Comparison of ENCODE assay signal across 5 worm cellular contexts in genomic region chrV:9692109-9692581, ce11.
A peak's percentile ranks its signal among the peaks of the same experiment; 100 is the strongest.
TF ChIP-seq lines count a peak whose summit lies in the region.

TSS of gene ztf-9 (minus strand) at chrV:9692159.

TF ChIP-seq in whole organism, L1 larva, 84 proteins besides CTCF, POLR2A, EP300 and RAD21 (continues in another document):
- TF ChIP-seq snpc-4 (tag; optimal IDR thresholded peaks at IDR 0.05; lab: Kevin White, UChicago): no peak
- no peak for TF ChIP-seq ceh-8 (GFP tag; optimal IDR thresholded peaks at IDR 0.05; lab: Kevin White, UChicago)
- no peak for TF ChIP-seq egl-27 (tag; optimal IDR thresholded peaks at IDR 0.05; lab: Kevin White, UChicago)
- no peak for TF ChIP-seq lin-15B (tag; optimal IDR thresholded peaks at IDR 0.05; lab: Kevin White, UChicago)
- TF ChIP-seq hpl-2 (GFP tag; optimal IDR thresholded peaks at IDR 0.05; lab: Kevin White, UChicago): no peak
- TF ChIP-seq ztf-4 (tag; optimal IDR thresholded peaks at IDR 0.05; lab: Kevin White, UChicago): no peak
- TF ChIP-seq jun-1 (tag; optimal IDR thresholded peaks at IDR 0.05; lab: Kevin White, UChicago): peak; percentile 6
- TF ChIP-seq nhr-76 (tag; optimal IDR thresholded peaks at IDR 0.05; lab: Kevin White, UChicago): no peak
- TF ChIP-seq C34B4.2 (tag; optimal IDR thresholded peaks at IDR 0.05; lab: Kevin White, UChicago): no peak
- TF ChIP-seq pqm-1 (tag; optimal IDR thresholded peaks at IDR 0.05; lab: Kevin White, UChicago): no peak
- TF ChIP-seq fkh-10 (GFP tag; optimal IDR thresholded peaks at IDR 0.05; lab: Kevin White, UChicago): no peak
- TF ChIP-seq zag-1 (tag; optimal IDR thresholded peaks at IDR 0.05; lab: Kevin White, UChicago): no peak
- peak; percentile 39 for TF ChIP-seq nhr-77 (tag; optimal IDR thresholded peaks at IDR 0.05; lab: Kevin White, UChicago)
- no peak for TF ChIP-seq mdl-1 (tag; optimal IDR thresholded peaks at IDR 0.05; lab: Kevin White, UChicago)
- no peak for TF ChIP-seq fkh-8 (tag; optimal IDR thresholded peaks at IDR 0.05; lab: Kevin White, UChicago)
- TF ChIP-seq swsn-7 (tag; optimal IDR thresholded peaks at IDR 0.05; lab: Kevin White, UChicago): peak; percentile 22
- TF ChIP-seq elt-3 (tag; optimal IDR thresholded peaks at IDR 0.05; lab: Kevin White, UChicago): peak in 2 of 6 experiments; percentile 32 to 35
- TF ChIP-seq sup-37 (GFP tag; optimal IDR thresholded peaks at IDR 0.05; lab: Kevin White, UChicago): no peak
- TF ChIP-seq mef-2 (tag; optimal IDR thresholded peaks at IDR 0.05; lab: Kevin White, UChicago): no peak

TF ChIP-seq in whole organism, L3 larva, 47 proteins besides CTCF, POLR2A, EP300 and RAD21:
- TF ChIP-seq egl-5 (tag; optimal IDR thresholded peaks at IDR 0.05; lab: Kevin White, UChicago) (peak; percentile 12), elt-2 (tag; optimal IDR thresholded peaks at IDR 0.05; lab: Kevin White, UChicago) (peak; percentile 43), snpc-4 (tag; optimal IDR thresholded peaks at IDR 0.05; lab: Kevin White, UChicago) (peak; percentile 20), hmg-11 (tag; optimal IDR thresholded peaks at IDR 0.05; lab: Kevin White, UChicago) (peak; percentile 45), nfya-1 (tag; optimal IDR thresholded peaks at IDR 0.05; lab: Kevin White, UChicago; ENCODE audit: insufficient read depth) (peak; percentile 84), lin-15B (tag; optimal IDR thresholded peaks at IDR 0.05; lab: Kevin White, UChicago) (peak; percentile 38), fkh-10 (GFP tag; optimal IDR thresholded peaks at IDR 0.05; lab: Kevin White, UChicago) (peak; percentile 17), lin-39 (tag; optimal IDR thresholded peaks at IDR 0.05; lab: Kevin White, UChicago) (peak; percentile 59), jun-1 (tag; optimal IDR thresholded peaks at IDR 0.05; lab: Kevin White, UChicago) (no peak), ceh-82 (tag; optimal IDR thresholded peaks at IDR 0.05; lab: Kevin White, UChicago) (no peak), fos-1 (tag; optimal IDR thresholded peaks at IDR 0.05; lab: Kevin White, UChicago) (no peak), pha-4 (tag; optimal IDR thresholded peaks at IDR 0.05; lab: Kevin White, UChicago) (peak; percentile 51)

TF ChIP-seq in whole organism, early embryonic, 17 proteins besides CTCF, POLR2A, EP300 and RAD21:
- TF ChIP-seq flt-1 (GFP tag; IDR thresholded peaks at IDR 0.05; lab: Robert Waterston, UW) (no peak; the same call in 1 of the 2 replicates), hmg-4 (GFP tag; optimal IDR thresholded peaks at IDR 0.05; lab: Kevin White, UChicago) (peak; percentile 72), tbx-37 (GFP tag; conservative IDR thresholded peaks at IDR 0.05; lab: Robert Waterston, UW) (no peak), scrt-1 (GFP tag; IDR thresholded peaks at IDR 0.05; lab: Robert Waterston, UW) (no peak), F13C5.2 (tag; optimal IDR thresholded peaks at IDR 0.05; lab: Kevin White, UChicago) (peak; percentile 19), tbx-11 (GFP tag; IDR thresholded peaks at IDR 0.05; lab: Robert Waterston, UW) (no peak), tra-4 (tag; optimal IDR thresholded peaks at IDR 0.05; lab: Kevin White, UChicago) (no peak)

TF ChIP-seq in whole organism, midembryonic, 9 proteins besides CTCF, POLR2A, EP300 and RAD21:
- TF ChIP-seq ztf-23 (GFP tag; IDR thresholded peaks at IDR 0.05; lab: Robert Waterston, UW) (0 out of 2 replicates have a peak, but pooled peaks have one; percentile 43), cog-1 (tag; optimal IDR thresholded peaks at IDR 0.05; lab: Kevin White, UChicago) (no peak), ref-1 (GFP tag; conservative IDR thresholded peaks at IDR 0.05; lab: Robert Waterston, UW) (no peak), ztf-29 (GFP tag; IDR thresholded peaks at IDR 0.05; lab: Robert Waterston, UW) (0 out of 2 replicates have a peak, but pooled peaks have one; percentile 30), tab-1 (GFP tag; IDR thresholded peaks at IDR 0.05; lab: Robert Waterston, UW) (no peak), flt-1 (GFP tag; IDR thresholded peaks at IDR 0.05; lab: Robert Waterston, UW) (peak; percentile 50; the same call in 1 of the 2 replicates), med-1 (GFP tag; optimal IDR thresholded peaks at IDR 0.05; lab: Kevin White, UChicago; ENCODE audit: insufficient read depth) (no peak), T22C8.4 (GFP tag; IDR thresholded peaks at IDR 0.05; lab: Robert Waterston, UW) (no peak), klf-2 (GFP tag; conservative IDR thresholded peaks at IDR 0.05; lab: Robert Waterston, UW) (no peak)

TF ChIP-seq in whole organism, young adult, 124 proteins besides CTCF, POLR2A, EP300 and RAD21:
- TF ChIP-seq hsf-1 (GFP tag; IDR thresholded peaks at IDR 0.05; lab: Robert Waterston, UW): no peak
- TF ChIP-seq nhr-179 (tag; optimal IDR thresholded peaks at IDR 0.05; lab: Kevin White, UChicago): no peak
- TF ChIP-seq nfya-2 (GFP tag; IDR thresholded peaks at IDR 0.05; lab: Robert Waterston, UW): no peak
- no peak for TF ChIP-seq ztf-25 (GFP tag; IDR thresholded peaks at IDR 0.05; lab: Robert Waterston, UW)
- TF ChIP-seq ztf-22 (GFP tag; optimal IDR thresholded peaks at IDR 0.05; lab: Kevin White, UChicago): no peak
- no peak for TF ChIP-seq hlh-12 (tag; optimal IDR thresholded peaks at IDR 0.05; lab: Kevin White, UChicago)
- no peak for TF ChIP-seq B0336.3 (GFP tag; IDR thresholded peaks at IDR 0.05; lab: Robert Waterston, UW)
- no peak for TF ChIP-seq hrde-1 (tag; optimal IDR thresholded peaks at IDR 0.05; lab: Kevin White, UChicago; ENCODE audit: borderline replicate concordance)
- TF ChIP-seq K12H6.12 (tag; optimal IDR thresholded peaks at IDR 0.05; lab: Kevin White, UChicago): peak; percentile 26
- 0 out of 2 replicates have a peak, but pooled peaks have one; percentile 69 for TF ChIP-seq dox-1 (GFP tag; IDR thresholded peaks at IDR 0.05; lab: Robert Waterston, UW)
- no peak for TF ChIP-seq efl-1 (GFP tag; optimal IDR thresholded peaks at IDR 0.05; lab: Kevin White, UChicago)
- TF ChIP-seq somi-1 (GFP tag; optimal IDR thresholded peaks at IDR 0.05; lab: Kevin White, UChicago): peak; percentile 34
- TF ChIP-seq unc-130 (GFP tag; optimal IDR thresholded peaks at IDR 0.05; lab: Kevin White, UChicago): no peak
- peak; percentile 11 for TF ChIP-seq madf-10 (tag; optimal IDR thresholded peaks at IDR 0.05; lab: Kevin White, UChicago)
- TF ChIP-seq F23B12.7 (tag; optimal IDR thresholded peaks at IDR 0.05; lab: Kevin White, UChicago; ENCODE audit: insufficient read depth): peak; percentile 17
- peak; percentile 5 for TF ChIP-seq ceh-27 (GFP tag; optimal IDR thresholded peaks at IDR 0.05; lab: Kevin White, UChicago)
- peak; percentile 69 for TF ChIP-seq egrh-3 (GFP tag; IDR thresholded peaks at IDR 0.05; lab: Robert Waterston, UW)
- no peak for TF ChIP-seq cebp-1 (GFP tag; IDR thresholded peaks at IDR 0.05; lab: Robert Waterston, UW)
- TF ChIP-seq cebp-1 (tag; optimal IDR thresholded peaks at IDR 0.05; lab: Kevin White, UChicago): no peak
- peak; percentile 23 for TF ChIP-seq lin-54 (GFP tag; optimal IDR thresholded peaks at IDR 0.05; lab: Kevin White, UChicago)
- no peak for TF ChIP-seq lsy-27 (tag; optimal IDR thresholded peaks at IDR 0.05; lab: Kevin White, UChicago; ENCODE audit: borderline replicate concordance, insufficient read depth)
- no peak for TF ChIP-seq let-607 (tag; optimal IDR thresholded peaks at IDR 0.05; lab: Kevin White, UChicago)
- TF ChIP-seq snpc-4 (GFP tag; optimal IDR thresholded peaks at IDR 0.05; lab: Kevin White, UChicago): no peak
- TF ChIP-seq snpc-4 (tag; optimal IDR thresholded peaks at IDR 0.05; lab: Kevin White, UChicago): peak in 1 of 4 experiments; percentile 1
- TF ChIP-seq attf-5 (GFP tag; optimal IDR thresholded peaks at IDR 0.05; lab: Kevin White, UChicago): peak; percentile 33
- no peak for TF ChIP-seq attf-3 (GFP tag; conservative IDR thresholded peaks at IDR 0.05; lab: Robert Waterston, UW)
- TF ChIP-seq ceh-91 (GFP tag; IDR thresholded peaks at IDR 0.05; lab: Robert Waterston, UW): no peak
- TF ChIP-seq lin-40 (tag; optimal IDR thresholded peaks at IDR 0.05; lab: Kevin White, UChicago): peak; percentile 42
- TF ChIP-seq nhr-80 (tag; optimal IDR thresholded peaks at IDR 0.05; lab: Kevin White, UChicago): peak; percentile 30
- TF ChIP-seq gei-17 (GFP tag; optimal IDR thresholded peaks at IDR 0.05; lab: Kevin White, UChicago): no peak
- TF ChIP-seq mcd-1 (GFP tag; IDR thresholded peaks at IDR 0.05; lab: Robert Waterston, UW): peak; percentile 35; the same call in 1 of the 2 replicates
- no peak for TF ChIP-seq dpff-1 (tag; optimal IDR thresholded peaks at IDR 0.05; lab: Kevin White, UChicago)
- peak; percentile 23 for TF ChIP-seq repo-1 (tag; optimal IDR thresholded peaks at IDR 0.05; lab: Kevin White, UChicago)

Comparison
In these comparisons a context has a peak if more than half of its experiments do, and no peak if none do; other contexts are left out.
1. Of the 8 proteins assayed by ChIP-seq in both whole organism, young adult and whole organism, L1 larva: peak only in whole organism, young adult: none; only in whole organism, L1 larva: dpl-1, efl-1 and lin-35; in both: none; in neither: 4; mixed calls (peak in some experiments, not most) for 1.